Fruit fly (Drosophila melanogaster) whole organism, adult: ENCODE data around the gene CG4629.

ENCODE experiments used
- CG11617 ChIP-seq: fragments of 200-800 bp; sonication (Bioruptor generic); optimal IDR thresholded peaks from 2 replicates; lab custom pipeline; 2017; ENCODE audit warnings: mild to moderate bottlenecking, missing biosample characterization, missing genetic modification reagents, missing genetic modification characterization
- CG12768 ChIP-seq: fragments of 200-800 bp; sonication (Bioruptor generic); optimal IDR thresholded peaks from 2 replicates; lab custom pipeline; 2017; ENCODE audit warnings: missing biosample characterization, missing genetic modification characterization, mild to moderate bottlenecking, moderate library complexity, missing genetic modification reagents
- CG14711 ChIP-seq: fragments of 200-800 bp; sonication (Bioruptor generic); optimal IDR thresholded peaks from 2 replicates; lab custom pipeline; 2018; ENCODE audit warnings: missing biosample characterization, mild to moderate bottlenecking, missing genetic modification characterization, moderate library complexity
- CG1620 ChIP-seq: fragments of 200-800 bp; sonication (Bioruptor generic); optimal IDR thresholded peaks from 2 replicates; lab custom pipeline; 2016; ENCODE audit warnings: missing biosample characterization, missing genetic modification characterization
- CG33017 ChIP-seq: fragments of 200-800 bp; sonication (Bioruptor generic); optimal IDR thresholded peaks from 2 replicates; lab custom pipeline; 2018; ENCODE audit warnings: missing biosample characterization, mild to moderate bottlenecking, missing genetic modification characterization, moderate library complexity
- CG5204 ChIP-seq: fragments of 200-800 bp; sonication (Bioruptor generic); optimal IDR thresholded peaks from 2 replicates; lab custom pipeline; 2016; ENCODE audit warnings: missing biosample characterization, missing genetic modification characterization
- CG7045 ChIP-seq: fragments of 200-800 bp; sonication (Bioruptor generic); optimal IDR thresholded peaks from 2 replicates; lab custom pipeline; 2017; ENCODE audit warnings: missing biosample characterization, mild to moderate bottlenecking, missing genetic modification characterization
- CG7101 ChIP-seq: fragments of 200-800 bp; sonication (Bioruptor generic); optimal IDR thresholded peaks from 2 replicates; lab custom pipeline; 2018; ENCODE audit warnings: missing biosample characterization, mild to moderate bottlenecking, missing genetic modification characterization, moderate library complexity
- Clk ChIP-seq: fragments of 200-800 bp; sonication (Bioruptor generic); optimal IDR thresholded peaks from 2 replicates; lab custom pipeline; 2017; ENCODE audit warnings: missing biosample characterization, missing genetic modification characterization
- Crg-1 ChIP-seq: fragments of 200-800 bp; sonication (Bioruptor generic); optimal IDR thresholded peaks from 2 replicates; lab custom pipeline; 2016; ENCODE audit warnings: missing biosample characterization, missing genetic modification characterization
- Hr96 ChIP-seq: fragments of 200-800 bp; sonication (Bioruptor generic); optimal IDR thresholded peaks from 2 replicates; lab custom pipeline; 2016; ENCODE audit warnings: missing biosample characterization, missing genetic modification characterization
- Mnt ChIP-seq: fragments of 200-800 bp; sonication (Bioruptor generic); optimal IDR thresholded peaks from 2 replicates; lab custom pipeline; 2016; ENCODE audit warnings: missing biosample characterization, mild to moderate bottlenecking, missing genetic modification characterization
- bab1 ChIP-seq: fragments of 200-800 bp; sonication (Bioruptor generic); optimal IDR thresholded peaks from 3 replicates; lab custom pipeline; 2019; ENCODE audit warnings: missing biosample characterization, mild to moderate bottlenecking, missing genetic modification characterization, moderate library complexity
- cic ChIP-seq: fragments of 200-800 bp; sonication (Bioruptor generic); optimal IDR thresholded peaks from 2 replicates; lab custom pipeline; 2017; ENCODE audit warnings: missing biosample characterization, mild to moderate bottlenecking, missing genetic modification characterization, moderate library complexity
- cnc ChIP-seq, 2 experiments: fragments of >200 bp; optimal IDR thresholded peaks; 2 replicates each; lab custom pipeline; 2017
- kay ChIP-seq: fragments of 200-800 bp; sonication (Bioruptor generic); peaks from one replicate; lab custom pipeline; 2016; ENCODE audit warnings: missing biosample characterization, missing genetic modification characterization, borderline replicate concordance
- ovo ChIP-seq: fragments of 200-800 bp; sonication (Bioruptor generic); optimal IDR thresholded peaks from 2 replicates; lab custom pipeline; 2016; ENCODE audit warnings: missing biosample characterization, missing genetic modification characterization
- pad ChIP-seq: fragments of 200-800 bp; sonication (Bioruptor generic); optimal IDR thresholded peaks from 3 replicates; lab custom pipeline; 2017; ENCODE audit warnings: missing biosample characterization, missing genetic modification characterization, mild to moderate bottlenecking, moderate library complexity, missing genetic modification reagents
- tj ChIP-seq: fragments of 200-800 bp; sonication (Bioruptor generic); optimal IDR thresholded peaks from 3 replicates; lab custom pipeline; 2017; ENCODE audit warnings: missing biosample characterization, mild to moderate bottlenecking, missing genetic modification characterization, moderate library complexity
- toe ChIP-seq: fragments of 200-800 bp; sonication (Bioruptor generic); optimal IDR thresholded peaks from 2 replicates; lab custom pipeline; 2016; ENCODE audit warnings: missing biosample characterization, missing genetic modification characterization

The CG4629 gene

DNA sequence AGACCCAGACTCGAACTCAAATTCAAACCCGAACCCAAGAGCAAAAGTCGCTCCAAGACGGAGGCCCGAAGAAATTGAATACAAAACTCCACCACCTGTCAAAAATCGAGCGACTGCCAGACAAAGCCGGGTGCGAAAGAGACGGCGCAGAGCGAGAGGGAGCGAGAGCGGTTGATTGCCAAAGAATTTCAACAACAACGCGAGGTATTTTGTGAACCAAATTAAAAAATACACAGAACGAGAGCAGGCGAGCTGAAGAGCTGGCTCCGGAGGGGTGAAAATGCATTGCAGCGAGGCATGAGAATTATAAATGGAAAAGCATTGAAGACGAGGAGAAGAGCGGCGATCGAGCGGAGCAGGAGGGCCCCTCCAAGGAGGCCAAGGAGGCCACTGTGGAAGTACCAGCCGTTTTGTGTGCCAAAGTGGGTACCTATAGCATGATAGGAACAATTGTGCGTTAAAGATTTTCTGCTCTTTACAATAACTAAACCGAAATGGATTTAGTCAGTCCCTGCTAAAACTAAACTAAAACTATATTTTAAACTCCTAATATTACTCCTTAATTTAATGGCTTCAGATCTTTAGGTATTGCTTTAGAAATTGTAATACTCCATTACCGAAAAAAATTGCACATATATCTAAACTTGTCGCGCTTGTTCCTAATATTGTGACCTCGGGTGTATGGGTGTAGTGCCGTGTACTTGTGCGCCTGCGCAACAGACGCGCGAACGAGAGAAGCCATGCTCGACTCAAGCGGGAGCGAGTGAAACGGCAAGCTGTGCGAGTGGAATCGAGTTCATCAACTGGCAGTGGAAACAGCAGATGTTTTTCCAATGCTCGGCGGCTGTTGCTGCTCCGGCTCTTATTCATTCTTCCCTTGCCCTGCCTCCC lies 39.6 kb downstream of the CG4629 start:
- no peak for TF ChIP-seq CG33017 (tag; lab: Kevin White, UChicago)
- peak; percentile 24 for TF ChIP-seq pad (GFP tag; lab: Kevin White, UChicago)

DNA sequence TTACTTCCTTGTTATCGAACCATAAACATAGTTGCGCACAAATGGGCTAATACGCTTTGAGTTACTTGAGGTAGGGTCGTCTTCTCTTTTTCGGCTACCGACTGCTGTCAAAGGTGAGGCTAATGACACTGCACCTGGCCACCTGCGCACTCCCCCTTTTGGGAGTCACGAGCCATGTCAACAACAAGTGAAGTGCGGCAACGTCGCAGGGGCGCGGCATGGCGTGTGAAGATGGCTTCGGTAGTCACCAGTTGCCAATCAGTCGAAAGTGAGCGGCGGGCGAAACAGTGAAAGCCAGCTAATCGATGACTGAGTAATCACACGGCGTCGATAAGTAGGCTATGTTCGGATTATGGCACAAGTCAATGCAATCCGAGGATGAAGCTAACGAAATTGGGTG lies 44.8 kb downstream of the CG4629 start:
- TF ChIP-seq Clk (GFP tag; lab: Kevin White, UChicago) (no peak), CG7101 (no peak), CG1620 (GFP tag; lab: Kevin White, UChicago) (no peak), CG5204 (GFP tag; lab: Kevin White, UChicago) (no peak), CG7045 (GFP tag; lab: Kevin White, UChicago) (no peak), tj (GFP tag; lab: Kevin White, UChicago) (no peak), Crg-1 (no peak), CG33017 (tag; lab: Kevin White, UChicago) (no peak), ovo (GFP tag; lab: Kevin White, UChicago) (no peak), kay (GFP tag; lab: Kevin White, UChicago) (no peak), cnc (optimal IDR thresholded peaks at IDR 0.05; lab: Kevin White, UChicago) (no peak), CG12768 (GFP tag; lab: Kevin White, UChicago) (no peak), CG14711 (tag; lab: Kevin White, UChicago) (no peak), toe (GFP tag; lab: Kevin White, UChicago) (no peak), pad (GFP tag; lab: Kevin White, UChicago) (no peak), CG11617 (no peak), bab1 (GFP tag; lab: Kevin White, UChicago) (no peak), Mnt (no peak), Hr96 (no peak), cic (GFP tag; lab: Kevin White, UChicago) (no peak)

DNA sequence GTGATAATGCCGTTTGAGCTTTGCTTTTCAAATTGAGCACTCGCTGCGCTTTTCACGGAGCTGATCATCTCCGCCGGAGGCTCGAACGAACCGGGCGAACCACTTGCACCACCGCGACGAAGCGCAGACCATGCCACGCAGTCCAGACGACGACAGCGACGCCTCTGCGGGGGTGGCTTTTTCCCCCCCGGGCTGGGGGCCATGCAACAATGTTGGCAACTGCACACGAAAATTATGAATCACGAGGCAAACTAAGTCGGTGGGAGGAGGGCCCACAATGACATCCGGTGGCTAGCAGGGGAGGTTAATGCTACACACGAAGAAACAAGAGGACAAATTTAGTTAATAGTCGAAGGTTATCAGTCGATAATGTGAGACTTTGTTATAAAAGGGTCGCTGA lies 45.7 kb downstream of the CG4629 start:
- TF ChIP-seq Clk (GFP tag; lab: Kevin White, UChicago) (no peak), Hr96 (no peak)

- no peak for TF ChIP-seq CG1620 (GFP tag; lab: Kevin White, UChicago)
- TF ChIP-seq kay (GFP tag; lab: Kevin White, UChicago), result no peak
- TF ChIP-seq Clk (GFP tag; lab: Kevin White, UChicago), result no peak
- no peak for TF ChIP-seq pad (GFP tag; lab: Kevin White, UChicago)
- no peak for TF ChIP-seq CG11617
- no peak for TF ChIP-seq CG7045 (GFP tag; lab: Kevin White, UChicago)
- no peak for TF ChIP-seq cic (GFP tag; lab: Kevin White, UChicago)
Measured at dm6 chr2L:1049361-1049760, 52.9 kb downstream of the CG4629 start.

DNA sequence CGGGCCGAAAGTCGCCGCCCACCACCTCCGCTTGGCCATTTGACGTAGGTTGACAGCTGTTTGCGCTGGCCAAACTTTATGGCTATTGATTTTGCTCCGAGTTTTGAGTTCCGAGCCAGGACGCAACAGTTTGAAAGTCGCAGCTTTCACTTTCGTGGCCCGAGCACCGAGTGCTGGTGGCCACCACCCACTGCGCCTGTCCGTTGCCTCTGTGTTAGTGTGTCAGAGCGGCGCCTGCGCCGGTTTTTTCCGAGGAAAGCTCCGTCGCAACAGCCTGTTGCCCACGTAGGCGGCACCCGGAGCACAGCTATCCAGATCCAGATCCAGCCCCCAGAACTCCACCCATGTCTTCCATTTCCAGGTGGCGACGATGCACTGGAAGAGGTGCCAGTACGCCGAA lies 53.5 kb downstream of the CG4629 start:
- TF ChIP-seq CG1620 (GFP tag; lab: Kevin White, UChicago) (no peak), CG7101 (no peak), CG5204 (GFP tag; lab: Kevin White, UChicago) (no peak), Crg-1 (no peak), Mnt (no peak), ovo (GFP tag; lab: Kevin White, UChicago) (no peak), CG11617 (no peak), cic (GFP tag; lab: Kevin White, UChicago) (peak; percentile 7)

DNA sequence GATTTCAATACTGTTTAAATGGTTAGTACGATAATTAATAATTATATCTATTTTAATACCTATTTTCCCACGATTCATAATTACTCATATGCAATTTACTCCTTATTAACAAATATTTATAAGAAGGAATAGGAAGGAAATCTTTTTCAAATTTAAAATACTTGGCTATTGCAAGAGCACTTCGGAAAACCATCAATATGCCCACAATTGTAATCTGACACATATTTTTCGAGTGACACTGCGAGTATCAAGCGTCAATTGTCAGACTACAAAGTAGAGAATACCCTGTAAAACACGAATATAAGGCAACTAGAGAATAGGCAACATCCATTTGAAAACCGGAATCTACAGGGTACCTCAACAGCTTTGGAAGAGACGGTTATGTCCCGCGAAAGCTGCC lies 53.9 kb downstream of the CG4629 start:
- TF ChIP-seq toe (GFP tag; lab: Kevin White, UChicago), result peak; percentile 32
- TF ChIP-seq kay (GFP tag; lab: Kevin White, UChicago), result no peak
- no peak for TF ChIP-seq Clk (GFP tag; lab: Kevin White, UChicago)
- TF ChIP-seq CG12768 (GFP tag; lab: Kevin White, UChicago), result peak; percentile 50
- TF ChIP-seq CG7101, result peak; percentile 2
- TF ChIP-seq CG5204 (GFP tag; lab: Kevin White, UChicago), result peak; percentile 63
- peak; percentile 34 for TF ChIP-seq CG33017 (tag; lab: Kevin White, UChicago)
- peak; percentile 65 for TF ChIP-seq CG7045 (GFP tag; lab: Kevin White, UChicago)

DNA sequence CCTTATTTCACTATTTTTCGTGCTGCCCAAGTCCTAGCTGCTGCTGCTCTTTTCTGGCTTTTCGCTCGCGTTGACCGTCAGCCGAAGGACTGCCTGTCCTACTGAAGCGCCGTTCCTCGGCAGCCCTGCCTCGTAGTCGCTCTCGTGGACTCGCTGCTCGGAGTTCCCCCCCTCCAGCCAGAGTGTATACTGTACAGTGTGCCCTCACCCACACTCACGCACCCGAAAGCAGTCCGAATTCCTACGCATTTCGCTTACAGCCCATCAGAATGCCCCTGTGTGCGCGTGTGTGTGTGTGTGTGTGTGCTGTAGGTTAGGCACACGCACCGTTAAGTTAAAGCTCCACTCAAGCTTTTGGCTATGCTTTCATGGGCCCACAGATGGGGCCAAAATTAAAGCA lies 54.3 kb downstream of the CG4629 start, which contains the start of gene IA-2:
Gene IA-2 (minus strand): TSS at position 89 of the 400 bp plus-strand sequence.
- no peak for TF ChIP-seq tj (GFP tag; lab: Kevin White, UChicago)
- no peak for TF ChIP-seq CG7045 (GFP tag; lab: Kevin White, UChicago)
- no peak for TF ChIP-seq CG33017 (tag; lab: Kevin White, UChicago)
- no peak for TF ChIP-seq CG5204 (GFP tag; lab: Kevin White, UChicago)
- no peak for TF ChIP-seq CG12768 (GFP tag; lab: Kevin White, UChicago)
- TF ChIP-seq Mnt, result no peak
- TF ChIP-seq Crg-1, result no peak
- no peak for TF ChIP-seq CG7101
- no peak for TF ChIP-seq Hr96
- TF ChIP-seq cnc (optimal IDR thresholded peaks at IDR 0.05; lab: Kevin White, UChicago), result no peak
